Worm (Caenorhabditis elegans) whole organism, L4 larva: Measurements from ENCODE around the gene srbc-11.

Experiments used
- D1046.2 ChIP-seq: fragments of 200-800 bp; sonication (Bioruptor generic); IDR thresholded peaks from 2 replicates; pipeline ENCODE4 v1.3.6; 2022; ENCODE audit warnings: missing genetic modification characterization, missing compliant biosample characterization
- F44E2.7 ChIP-seq: fragments of 200-800 bp; sonication (Bioruptor generic); IDR thresholded peaks from 2 replicates; pipeline ENCODE4 v2.1.2; 2022; ENCODE audit warnings: missing genetic modification characterization, missing compliant biosample characterization
- R02D3.7 ChIP-seq: fragments of 150-350 bp; sonication (generic microtip); optimal IDR thresholded peaks from 3 replicates; lab custom pipeline; 2014; ENCODE audit warnings: missing biosample characterization, missing genetic modification characterization
- T20F7.1 ChIP-seq: fragments of 200-800 bp; sonication (Bioruptor generic); optimal IDR thresholded peaks from 2 replicates; lab custom pipeline; 2018; ENCODE audit warnings: mild to moderate bottlenecking, missing genetic modification characterization, missing compliant biosample characterization
- T26A8.4 ChIP-seq: fragments of 200-800 bp; sonication (Bioruptor generic); IDR thresholded peaks from 2 replicates; pipeline ENCODE4 v1.3.6; 2022; ENCODE audit warnings: missing genetic modification characterization, missing compliant biosample characterization
- Y105C5A.15 ChIP-seq: fragments of 200-800 bp; sonication (Bioruptor generic); IDR thresholded peaks from 2 replicates; pipeline ENCODE4 v1.3.6; 2022; ENCODE audit warnings: missing genetic modification characterization, missing compliant biosample characterization
- ZK337.2 ChIP-seq: fragments of 200-800 bp; sonication (Bioruptor generic); IDR thresholded peaks from 2 replicates; pipeline ENCODE4 v1.3.6; 2022; ENCODE audit warnings: missing genetic modification reagents, missing genetic modification characterization, missing compliant biosample characterization
- ZK546.5 ChIP-seq, 2 experiments: sonication (generic microtip); optimal IDR thresholded peaks; 2 replicates each; lab custom pipeline; 2017; ENCODE audit warnings: missing biosample characterization in 2 of 2, missing genetic modification characterization in 2 of 2
- aly-2 ChIP-seq: sonication (generic microtip); optimal IDR thresholded peaks from 2 replicates; lab custom pipeline; 2018; ENCODE audit warnings: missing biosample characterization, missing genetic modification characterization
- ama-1 ChIP-seq: fragments of 150-350 bp; optimal IDR thresholded peaks from 2 replicates; lab custom pipeline; 2014; ENCODE audit warnings: inconsistent platforms, mixed read lengths
- arid-1 ChIP-seq: fragments of 200-800 bp; sonication (Bioruptor generic); conservative IDR thresholded peaks from 2 replicates; pipeline ENCODE4 v1.3.6; 2022; ENCODE audit warnings: missing genetic modification reagents, missing genetic modification characterization, missing compliant biosample characterization
- ceh-32 ChIP-seq: sonication (generic microtip); optimal IDR thresholded peaks from 2 replicates; lab custom pipeline; 2016; ENCODE audit warnings: mild to moderate bottlenecking, missing genetic modification characterization, missing compliant biosample characterization; ENCODE audit not compliant: poor library complexity
- ceh-82 ChIP-seq: sonication (generic microtip); optimal IDR thresholded peaks from 2 replicates; lab custom pipeline; 2017; ENCODE audit warnings: missing biosample characterization, missing genetic modification characterization
- ces-1 ChIP-seq: fragments of 150-350 bp; sonication (generic microtip); optimal IDR thresholded peaks from 4 replicates; lab custom pipeline; 2014; ENCODE audit warnings: missing biosample characterization, missing genetic modification reagents, missing genetic modification characterization
- ctbp-1 ChIP-seq: fragments of 200-800 bp; sonication (Bioruptor generic); IDR thresholded peaks from 2 replicates; pipeline ENCODE4 v1.3.6; 2022; ENCODE audit warnings: missing genetic modification reagents, missing genetic modification characterization, missing compliant biosample characterization
- daf-12 ChIP-seq: fragments of 150-350 bp; optimal IDR thresholded peaks from 2 replicates; lab custom pipeline; 2014; ENCODE audit warnings: missing biosample characterization, missing genetic modification reagents, missing genetic modification characterization
- daf-16 ChIP-seq, 3 experiments: sonication (generic microtip); optimal IDR thresholded peaks; 2 replicates each; lab custom pipeline; 2016 to 2017; ENCODE audit warnings: missing genetic modification characterization in 3 of 3, missing genetic modification reagents in 3 of 3, mild to moderate bottlenecking in 2 of 3, missing compliant biosample characterization in 2 of 3, missing biosample characterization in 1 of 3, moderate library complexity in 1 of 3
- dve-1 ChIP-seq: sonication (generic microtip); optimal IDR thresholded peaks from 2 replicates; lab custom pipeline; 2017; ENCODE audit warnings: antibody characterized with exemption, mild to moderate bottlenecking, missing genetic modification characterization, missing compliant biosample characterization; ENCODE audit not compliant: insufficient read depth
- egl-27 ChIP-seq: sonication (generic microtip); optimal IDR thresholded peaks from 3 replicates; lab custom pipeline; 2017; ENCODE audit warnings: missing biosample characterization, missing genetic modification reagents, missing genetic modification characterization
- fos-1 ChIP-seq: fragments of 150-350 bp; optimal IDR thresholded peaks from 2 replicates; lab custom pipeline; 2014; ENCODE audit warnings: missing biosample characterization, missing genetic modification characterization
- hif-1 ChIP-seq, 2 experiments: sonication (generic microtip); optimal IDR thresholded peaks; 2 replicates each; lab custom pipeline; 2016 to 2017; ENCODE audit warnings: missing compliant biosample characterization in 2 of 2, missing genetic modification characterization in 2 of 2, missing genetic modification reagents in 2 of 2, missing genotype in 2 of 2, mild to moderate bottlenecking in 1 of 2
- lin-13 ChIP-seq: fragments of 150-350 bp; optimal IDR thresholded peaks from 2 replicates; lab custom pipeline; 2014; ENCODE audit warnings: missing biosample characterization, missing genetic modification reagents, missing genetic modification characterization
- lin-15B ChIP-seq: fragments of 150-350 bp; sonication (generic microtip); optimal IDR thresholded peaks from 3 replicates; lab custom pipeline; 2014; ENCODE audit warnings: missing biosample characterization, missing genetic modification characterization
- lin-38 ChIP-seq: fragments of 200-800 bp; sonication (Bioruptor generic); IDR thresholded peaks from 2 replicates; pipeline ENCODE4 v1.3.6; 2022; ENCODE audit warnings: missing genetic modification reagents, missing genetic modification characterization, missing compliant biosample characterization
- lir-3 ChIP-seq: sonication (generic microtip); optimal IDR thresholded peaks from 2 replicates; lab custom pipeline; 2016; ENCODE audit warnings: mild to moderate bottlenecking, missing genetic modification characterization, missing compliant biosample characterization
- lsy-2 ChIP-seq, 2 experiments: fragments of 150-350 bp in 1 of 2; sonication (generic microtip) in 1 of 2; optimal IDR thresholded peaks; 2 replicates each; lab custom pipeline; 2014 to 2017; ENCODE audit warnings: missing biosample characterization in 2 of 2, missing genetic modification characterization in 2 of 2
- mdt-29 ChIP-seq: fragments of 200-800 bp; sonication (Bioruptor generic); IDR thresholded peaks from 2 replicates; pipeline ENCODE4 v1.3.6; 2022; ENCODE audit warnings: missing genetic modification reagents, missing genetic modification characterization, missing compliant biosample characterization
- mxl-2 ChIP-seq: fragments of 200-800 bp; sonication (Bioruptor generic); conservative IDR thresholded peaks from 2 replicates; pipeline ENCODE4 v1.3.6; 2022; ENCODE audit warnings: missing genetic modification reagents, missing genetic modification characterization, missing compliant biosample characterization
- nhr-102 ChIP-seq: sonication (generic microtip); optimal IDR thresholded peaks from 2 replicates; lab custom pipeline; 2016; ENCODE audit warnings: mild to moderate bottlenecking, missing genetic modification characterization, moderate library complexity, missing compliant biosample characterization
- nhr-11 ChIP-seq: fragments of 150-350 bp; optimal IDR thresholded peaks from 2 replicates; lab custom pipeline; 2014; ENCODE audit warnings: missing biosample characterization, missing genetic modification characterization
- nhr-28 ChIP-seq: fragments of 150-350 bp; optimal IDR thresholded peaks from 2 replicates; lab custom pipeline; 2014; ENCODE audit warnings: missing biosample characterization, missing genetic modification characterization
- nhr-41 ChIP-seq: fragments of 200-800 bp; sonication (Bioruptor generic); IDR thresholded peaks from 2 replicates; pipeline ENCODE4 v1.3.6; 2022; ENCODE audit warnings: missing genetic modification reagents, missing genetic modification characterization, missing compliant biosample characterization
- nhr-48 ChIP-seq: sonication (generic microtip); optimal IDR thresholded peaks from 2 replicates; lab custom pipeline; 2016; ENCODE audit warnings: mild to moderate bottlenecking, missing genetic modification characterization, missing compliant biosample characterization
- nhr-76 ChIP-seq: fragments of 150-350 bp; optimal IDR thresholded peaks from 2 replicates; lab custom pipeline; 2014; ENCODE audit warnings: missing biosample characterization, missing genetic modification characterization
- nhr-77 ChIP-seq: fragments of 150-350 bp; optimal IDR thresholded peaks from 2 replicates; lab custom pipeline; 2014; ENCODE audit warnings: missing biosample characterization, missing genetic modification characterization
- pha-4 ChIP-seq, 2 experiments: fragments of 150-350 bp in 1 of 2; fragments of 200-800 bp in 1 of 2; sonication (Bioruptor generic) in 1 of 2; IDR thresholded peaks in 1 of 2; optimal IDR thresholded peaks in 1 of 2; 2 replicates each; pipeline versions ENCODE4 v1.3.6 to Lab custom; 2014 to 2022; ENCODE audit warnings: missing genetic modification characterization in 2 of 2, missing genetic modification reagents in 2 of 2, missing biosample characterization in 1 of 2, missing compliant biosample characterization in 1 of 2
- pqm-1 ChIP-seq: sonication (generic microtip); optimal IDR thresholded peaks from 2 replicates; lab custom pipeline; 2017; ENCODE audit warnings: missing biosample characterization, missing genetic modification characterization
- saeg-2 ChIP-seq: fragments of 200-800 bp; sonication (Bioruptor generic); IDR thresholded peaks from 2 replicates; pipeline ENCODE4 v1.3.6; 2022; ENCODE audit warnings: missing genetic modification reagents, missing genetic modification characterization, missing compliant biosample characterization
- sdz-12 ChIP-seq: fragments of 200-800 bp; sonication (Bioruptor generic); optimal IDR thresholded peaks from 2 replicates; lab custom pipeline; 2018; ENCODE audit warnings: mild to moderate bottlenecking, missing genetic modification characterization, missing compliant biosample characterization
- skn-1 ChIP-seq: fragments of 150-350 bp; optimal IDR thresholded peaks from 2 replicates; lab custom pipeline; 2014; ENCODE audit warnings: missing biosample characterization, missing genetic modification characterization
- tra-1 ChIP-seq: fragments of 200-800 bp; sonication (Bioruptor generic); IDR thresholded peaks from 2 replicates; pipeline ENCODE4 v1.3.6; 2022; ENCODE audit warnings: missing genetic modification reagents, missing genetic modification characterization, missing compliant biosample characterization
- vab-7 ChIP-seq: fragments of 200-800 bp; sonication (Bioruptor generic); IDR thresholded peaks from 2 replicates; pipeline ENCODE4 v1.3.6; 2022; ENCODE audit warnings: missing genetic modification reagents, missing genetic modification characterization, missing compliant biosample characterization
- zfp-3 ChIP-seq: fragments of 200-800 bp; sonication (Bioruptor generic); conservative IDR thresholded peaks from 2 replicates; pipeline ENCODE4 v1.3.6; 2022; ENCODE audit warnings: missing genetic modification reagents, missing genetic modification characterization, missing compliant biosample characterization
- ztf-11 ChIP-seq: fragments of 150-350 bp; optimal IDR thresholded peaks from 2 replicates; lab custom pipeline; 2014; ENCODE audit warnings: missing biosample characterization, missing genetic modification characterization

Gene srbc-11

DNA sequence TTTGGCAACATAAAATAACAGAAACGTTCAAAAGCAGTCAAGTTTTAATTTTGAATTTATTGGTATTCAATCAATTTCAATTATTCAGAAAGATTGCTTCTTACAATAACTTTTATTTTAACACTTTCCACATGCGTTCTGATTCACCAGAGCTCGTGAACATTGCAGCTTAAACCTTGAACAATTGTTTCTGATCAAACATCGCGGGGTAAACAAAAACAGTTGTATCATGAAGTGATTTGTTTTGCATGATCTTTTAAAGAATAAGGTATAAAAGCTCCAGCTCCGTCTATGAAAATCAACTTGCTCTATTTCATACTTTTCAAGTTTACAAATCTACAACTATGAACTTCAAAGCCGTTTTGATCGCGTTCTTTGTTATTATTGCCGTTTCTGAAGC lies 28.3 kb upstream of the srbc-11 start, which contains the start of gene C54F6.6:
Gene C54F6.6, plus strand, starts transcription at position 301 of the 400 bp plus-strand sequence.
- no peak for TF ChIP-seq nhr-28 (tag; lab: Kevin White, UChicago)
- TF ChIP-seq nhr-76 (tag; lab: Kevin White, UChicago): no peak
- TF ChIP-seq nhr-102 (tag; lab: Kevin White, UChicago): no peak
- TF ChIP-seq ces-1 (GFP tag; lab: Kevin White, UChicago): no peak
- TF ChIP-seq ZK337.2 (GFP tag; lab: Robert Waterston, UW): no peak
- TF ChIP-seq tra-1 (GFP tag; lab: Robert Waterston, UW): no peak
- TF ChIP-seq skn-1 (tag; lab: Kevin White, UChicago): no peak
- TF ChIP-seq lin-15B (tag; lab: Kevin White, UChicago): no peak
- no peak for TF ChIP-seq lsy-2 (tag; optimal IDR thresholded peaks at IDR 0.05; lab: Kevin White, UChicago)
- no peak for TF ChIP-seq fos-1 (tag; lab: Kevin White, UChicago)
- no peak for TF ChIP-seq saeg-2 (GFP tag; lab: Robert Waterston, UW)

ce11 chrV:7522279-7522678 lies 27.2 kb upstream of the srbc-11 start, which contains the start of gene C54F6.15:
Gene C54F6.15, minus strand, starts transcription at chrV:7522379.
- TF ChIP-seq Y105C5A.15 (GFP tag; lab: Robert Waterston, UW) (no peak), vab-7 (GFP tag; lab: Robert Waterston, UW) (no peak), F44E2.7 (no peak), mdt-29 (GFP tag; lab: Robert Waterston, UW) (no peak), ztf-11 (no peak), dve-1 (tag; lab: Kevin White, UChicago) (no peak), nhr-28 (tag; lab: Kevin White, UChicago) (no peak), D1046.2 (no peak), nhr-11 (tag; lab: Kevin White, UChicago) (no peak)
- TF ChIP-seq, all 104 proteins: peak for 0

DNA sequence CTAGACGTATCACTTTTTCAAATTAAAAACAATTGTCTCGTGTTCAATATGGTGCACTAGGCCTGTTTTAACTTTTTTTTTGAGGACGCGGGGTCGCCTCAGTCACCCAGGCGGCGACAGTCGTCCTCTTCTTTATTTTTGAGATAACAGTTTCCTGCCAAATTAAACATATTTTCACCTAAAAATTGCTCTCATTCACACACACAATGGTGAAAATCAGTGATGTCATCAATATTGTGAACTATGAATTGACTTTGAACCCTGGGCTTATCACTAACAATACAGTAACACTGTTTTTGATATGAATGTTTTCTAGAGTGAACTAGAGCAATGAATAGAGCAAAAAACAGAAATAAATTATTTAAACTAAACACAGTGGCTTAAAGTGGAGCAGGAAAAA lies 26.2 kb upstream of the srbc-11 start:
- peak; percentile 41 for TF ChIP-seq nhr-28 (tag; lab: Kevin White, UChicago)
- TF ChIP-seq zfp-3 (GFP tag; lab: Robert Waterston, UW): no peak
- TF ChIP-seq nhr-77 (tag; lab: Kevin White, UChicago): peak; percentile 22
- TF ChIP-seq pqm-1 (tag; lab: Kevin White, UChicago): peak; percentile 58
- peak; percentile 19 for TF ChIP-seq nhr-48 (tag; lab: Kevin White, UChicago)
- TF ChIP-seq ceh-82: no peak
- no peak for TF ChIP-seq daf-16 (GFP tag; optimal IDR thresholded peaks at IDR 0.05; lab: Kevin White, UChicago)
- peak; percentile 94 for TF ChIP-seq daf-16 (tag; optimal IDR thresholded peaks at IDR 0.05; lab: Kevin White, UChicago)
- TF ChIP-seq mxl-2 (GFP tag; lab: Robert Waterston, UW): no peak
- TF ChIP-seq ZK546.5 (tag; optimal IDR thresholded peaks at IDR 0.05; lab: Kevin White, UChicago): no peak

ce11 chrV:7520077-7520476 lies 25.0 kb upstream of the srbc-11 start, which contains the start of gene srb-19:
Gene srb-19, minus strand, starts transcription at chrV:7520177.
- TF ChIP-seq ceh-32 (no peak), tra-1 (GFP tag; lab: Robert Waterston, UW) (no peak), T26A8.4 (no peak), T20F7.1 (no peak), pha-4 (GFP tag; IDR thresholded peaks at IDR 0.05; lab: Robert Waterston, UW) (no peak), pha-4 (tag; optimal IDR thresholded peaks at IDR 0.05; lab: Kevin White, UChicago) (no peak), ceh-82 (no peak), hif-1 (tag; optimal IDR thresholded peaks at IDR 0.05; lab: Kevin White, UChicago) (no peak), sdz-12 (GFP tag; lab: Kevin White, UChicago) (no peak), ama-1 (no peak), nhr-41 (GFP tag; lab: Robert Waterston, UW) (no peak), arid-1 (GFP tag; lab: Robert Waterston, UW) (no peak), ctbp-1 (GFP tag; lab: Robert Waterston, UW) (no peak), lin-38 (GFP tag; lab: Robert Waterston, UW) (no peak), daf-12 (tag; lab: Kevin White, UChicago) (no peak), aly-2 (tag; lab: Kevin White, UChicago) (no peak), R02D3.7 (tag; lab: Kevin White, UChicago) (no peak), lir-3 (tag; lab: Kevin White, UChicago) (no peak), egl-27 (no peak), lin-13 (no peak)
